Fruit fly (Drosophila melanogaster) Kc167 (cell line): Measurements from ENCODE around the gene Cals.

ENCODE experiments used
- insv ChIP-seq: fragments of >200 bp; optimal IDR thresholded peaks from 3 replicates; lab custom pipeline; 2018; ENCODE audit warnings: missing external identifiers
- ttk ChIP-seq: sonication (Bioruptor generic); optimal IDR thresholded peaks from 2 replicates; lab custom pipeline; 2017; ENCODE audit warnings: missing external identifiers

DNA sequence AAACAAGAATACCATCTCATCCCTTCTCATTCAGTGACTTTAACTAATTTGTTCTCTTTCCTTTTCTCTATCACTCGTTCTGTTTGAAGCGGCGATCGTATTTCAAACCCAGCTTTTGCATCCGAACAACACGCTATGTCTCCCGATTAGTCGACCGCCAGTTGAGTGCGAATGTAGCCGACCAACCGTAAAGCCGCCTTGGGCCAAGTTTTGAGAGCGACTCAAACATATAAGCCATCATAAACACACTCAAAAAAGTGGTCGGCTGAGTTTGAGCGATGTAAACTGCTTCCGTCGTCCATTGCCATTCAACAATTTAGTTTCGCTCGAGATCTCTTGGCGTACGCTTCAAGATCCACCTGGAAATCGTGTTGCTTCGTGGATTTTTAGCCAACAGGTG is 34.7 kb downstream of the Cals start, which contains the start of gene sv:
- no peak for TF ChIP-seq insv (lab: Kevin White, UChicago)
- no peak for TF ChIP-seq ttk (lab: Kevin White, UChicago)
